Worm (Caenorhabditis elegans) whole organism, L4/young adult: ENCODE data around the gene C35D10.1.

ENCODE experiments used
- W03F9.2 ChIP-seq: fragments of 150-350 bp; optimal IDR thresholded peaks from 2 replicates; lab custom pipeline; 2014; ENCODE audit warnings: missing biosample characterization, missing genetic modification characterization
- dao-5 ChIP-seq: sonication (generic microtip); optimal IDR thresholded peaks from 2 replicates; lab custom pipeline; 2016; ENCODE audit warnings: missing genotype, missing genetic modification characterization, moderate library complexity, missing compliant biosample characterization
- him-1 ChIP-seq: sonication (generic microtip); optimal IDR thresholded peaks from 2 replicates; lab custom pipeline; 2016; ENCODE audit warnings: missing genotype, missing genetic modification reagents, missing genetic modification characterization, missing compliant biosample characterization

C35D10.1 gene

DNA sequence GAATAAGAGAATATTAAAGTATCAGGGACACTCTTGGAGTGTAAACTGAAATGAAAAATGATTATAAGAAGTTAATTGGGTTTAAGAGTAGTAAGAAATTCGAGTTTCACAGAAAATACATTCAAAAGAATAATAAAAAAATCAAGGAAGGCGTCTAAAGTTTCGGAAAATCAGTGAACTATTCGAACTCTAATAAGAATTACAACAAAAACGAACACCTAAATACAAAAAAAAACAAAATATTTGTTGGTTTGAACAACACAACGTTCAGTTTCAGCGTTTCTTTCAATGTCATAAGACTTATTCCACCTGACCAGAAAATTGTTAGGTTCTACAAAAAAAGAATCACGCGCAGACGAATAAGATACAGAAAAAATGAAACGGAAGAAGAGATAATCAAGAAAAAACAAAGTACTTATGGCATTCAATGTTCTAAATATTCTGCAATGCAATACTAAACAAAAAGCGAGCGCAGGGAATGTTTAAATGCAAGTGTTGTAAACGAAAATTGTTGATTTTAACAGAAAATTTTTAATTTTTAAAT lies 19.6 kb downstream of the C35D10.1 start, which contains the start of gene nhl-2:
Gene nhl-2, minus strand, starts transcription at position 51 of the 544 bp plus-strand sequence.
- no peak for TF ChIP-seq him-1
- no peak for TF ChIP-seq W03F9.2 (tag; lab: Kevin White, UChicago)
- no peak for TF ChIP-seq dao-5

DNA sequence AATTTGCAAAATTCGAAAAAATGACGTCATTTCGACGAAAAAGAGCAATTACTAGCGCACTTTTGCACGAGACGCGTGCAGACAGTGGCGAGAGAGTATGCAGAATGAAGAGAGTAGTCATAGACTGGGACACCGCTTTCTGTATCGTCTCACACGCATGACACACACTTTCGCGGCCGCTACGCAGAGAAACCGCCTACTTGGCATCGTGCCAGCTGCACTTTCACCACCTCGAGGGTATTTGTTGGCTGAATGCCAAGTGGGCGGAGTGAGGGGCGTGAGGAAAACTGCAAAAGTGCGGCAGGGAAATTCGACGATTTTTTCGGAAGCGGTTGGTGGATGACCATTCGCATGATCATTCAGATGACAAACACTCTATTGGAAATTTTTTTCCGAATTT lies 20.2 kb downstream of the C35D10.1 start:
- TF ChIP-seq dao-5 (no peak), W03F9.2 (tag; lab: Kevin White, UChicago) (peak; percentile 95), him-1 (peak; percentile 98)

DNA sequence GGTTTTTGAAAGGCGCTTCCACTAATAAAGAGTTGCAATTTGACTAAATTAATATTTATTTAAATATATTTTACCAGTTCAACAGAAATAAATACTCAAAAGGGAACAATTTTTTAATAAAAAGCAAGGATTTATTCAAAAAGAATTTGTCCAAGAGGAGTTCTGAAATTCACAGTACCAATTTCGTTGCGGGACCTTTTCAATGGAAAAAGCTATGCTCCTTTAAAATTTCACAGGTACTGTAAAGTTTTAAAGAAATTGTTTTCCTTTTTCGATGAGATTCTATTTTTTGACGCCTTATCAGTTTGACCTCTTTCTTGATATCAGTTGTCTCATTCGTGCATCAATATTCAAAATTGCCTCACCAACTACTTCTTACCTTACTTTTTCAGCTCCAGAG lies 20.7 kb downstream of the C35D10.1 start, which contains the start of gene tag-340:
Gene tag-340, plus strand, starts transcription at position 249 of the 400 bp plus-strand sequence.
- TF ChIP-seq dao-5, result no peak
- no peak for TF ChIP-seq W03F9.2 (tag; lab: Kevin White, UChicago)
- no peak for TF ChIP-seq him-1

DNA sequence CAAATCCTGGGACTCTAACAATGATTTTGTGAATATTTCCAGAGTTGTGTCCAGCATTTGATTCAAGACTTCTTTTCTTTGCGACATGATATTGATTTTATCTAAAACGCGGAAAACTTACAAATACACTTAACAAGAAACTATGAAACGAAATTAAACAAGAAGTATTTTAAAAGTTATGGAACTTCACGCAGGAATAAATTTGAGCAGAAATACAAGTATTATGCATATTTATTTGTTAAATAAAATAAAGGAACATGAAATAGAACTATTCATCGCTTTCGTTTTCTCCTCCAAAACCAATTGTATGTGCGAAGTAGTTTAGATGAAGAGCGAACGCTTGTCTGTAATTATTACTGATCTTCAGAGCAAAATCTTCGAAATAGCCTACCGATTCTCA lies 24.2 kb downstream of the C35D10.1 start, which contains the start of gene kbp-2:
Gene kbp-2, minus strand, starts transcription at position 101 of the 400 bp plus-strand sequence.
- no peak for TF ChIP-seq him-1
- TF ChIP-seq W03F9.2 (tag; lab: Kevin White, UChicago), result no peak
- TF ChIP-seq dao-5, result no peak

DNA sequence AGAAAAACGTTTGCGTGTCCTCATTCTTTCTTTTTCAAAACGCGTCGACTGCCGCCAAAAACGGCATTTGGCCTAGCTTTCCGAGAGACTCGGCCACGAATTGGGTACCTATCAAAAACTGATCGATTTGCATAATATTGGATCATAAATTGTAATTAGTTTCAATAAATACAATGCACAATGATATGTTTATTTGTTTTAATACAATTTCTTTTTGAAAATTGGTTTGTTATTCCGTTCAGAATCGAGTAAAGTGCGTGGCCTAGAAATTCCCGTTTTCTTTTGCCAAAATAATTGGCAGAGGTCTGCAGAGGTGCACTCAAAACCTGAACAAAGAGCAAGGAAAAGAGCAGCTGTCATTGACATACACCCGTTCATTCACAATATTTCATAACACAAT lies 25.9 kb downstream of the C35D10.1 start, which contains the start of gene F26F4.8:
Gene F26F4.8, minus strand, starts transcription at position 69 of the 400 bp plus-strand sequence.
- TF ChIP-seq W03F9.2 (tag; lab: Kevin White, UChicago) (no peak), him-1 (no peak), dao-5 (no peak)

- no peak for TF ChIP-seq him-1
- TF ChIP-seq W03F9.2 (tag; lab: Kevin White, UChicago), result no peak
- no peak for TF ChIP-seq dao-5
These were observed 26.8 kb downstream of the C35D10.1 start for ce11 chrIII:4906365-4906764.

DNA sequence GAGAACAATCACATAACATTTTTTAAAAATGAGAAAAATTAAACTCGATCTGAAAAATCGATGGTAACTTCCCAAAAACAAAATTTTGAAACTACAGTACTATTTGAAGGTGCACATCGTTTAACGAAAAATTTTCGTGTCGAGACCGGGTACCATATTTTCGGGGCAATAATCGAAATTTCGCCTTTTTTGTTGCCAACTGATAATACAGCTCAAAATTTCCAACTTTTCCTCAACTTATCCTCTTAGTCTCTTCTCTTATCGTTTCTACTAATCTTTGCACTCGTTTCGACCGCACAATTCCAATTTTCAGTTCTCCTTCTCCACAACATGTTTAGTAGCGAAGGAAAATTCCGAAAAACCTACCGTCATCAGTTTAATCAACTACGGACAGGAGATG lies 27.4 kb downstream of the C35D10.1 start, which contains the start of gene rom-1:
Gene rom-1, plus strand, starts transcription at position 301 of the 400 bp plus-strand sequence.
- TF ChIP-seq dao-5 (no peak), W03F9.2 (tag; lab: Kevin White, UChicago) (no peak), him-1 (no peak)

DNA sequence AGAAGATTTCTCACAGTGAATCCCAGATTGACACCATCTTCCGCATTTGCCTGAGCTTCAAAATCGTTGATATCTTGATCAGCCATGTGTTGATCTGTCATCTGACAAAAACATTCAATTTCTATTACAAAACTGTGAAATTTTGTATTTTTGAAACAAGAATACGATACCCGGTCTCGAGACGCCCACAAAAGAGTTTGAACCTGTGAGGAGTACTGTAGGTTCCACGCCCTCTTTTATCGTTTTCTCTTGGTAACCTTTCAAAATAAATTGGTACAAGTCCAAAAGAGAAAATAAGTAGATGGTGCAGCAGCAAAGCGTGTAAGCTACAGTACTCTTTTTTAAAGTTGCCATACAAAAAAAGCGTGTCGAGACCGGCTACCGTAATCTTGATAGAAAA lies 30.4 kb downstream of the C35D10.1 start, which contains the start of gene F26F4.12:
Gene F26F4.12, minus strand, starts transcription at position 101 of the 400 bp plus-strand sequence.
- TF ChIP-seq him-1 (no peak), dao-5 (no peak), W03F9.2 (tag; lab: Kevin White, UChicago) (no peak)

- TF ChIP-seq dao-5 (no peak), him-1 (no peak), W03F9.2 (tag; lab: Kevin White, UChicago) (no peak)
These were observed 31.4 kb downstream of the C35D10.1 start, which contains the start of gene F26F4.2 for ce11 chrIII:4910956-4911355. F26F4.2 (plus strand) TSS chrIII:4911256.

ce11 chrIII:4912317-4912716 lies 32.8 kb downstream of the C35D10.1 start, which contains the start of the genes F26F4.9 and cee-1:
F26F4.9 (minus strand) TSS chrIII:4912521.
cee-1 (plus strand) TSS chrIII:4912699.
- peak; percentile 52 for TF ChIP-seq W03F9.2 (tag; lab: Kevin White, UChicago)
- no peak for TF ChIP-seq him-1

ce11 chrIII:4913736-4914135 lies 34.2 kb downstream of the C35D10.1 start:
- TF ChIP-seq dao-5 (no peak), him-1 (no peak), W03F9.2 (tag; lab: Kevin White, UChicago) (no peak)

DNA sequence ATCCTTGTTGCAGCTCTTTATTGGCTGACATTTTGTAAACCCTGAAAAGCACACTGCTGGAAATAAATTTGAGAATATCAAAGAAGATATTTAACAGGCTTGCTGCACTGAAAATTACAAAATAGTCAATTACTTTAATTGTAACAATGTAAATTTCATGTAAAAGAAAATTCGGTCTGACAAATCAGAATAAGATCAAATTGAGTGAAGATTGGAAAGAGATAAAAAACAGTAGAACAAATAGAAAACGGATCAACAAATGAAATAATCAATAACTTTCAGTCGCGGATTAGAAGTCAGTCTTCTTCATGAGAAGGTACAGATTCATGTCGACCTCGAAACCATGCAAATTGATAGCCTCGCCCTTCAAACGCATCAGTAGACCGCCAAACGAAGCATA lies 37.5 kb downstream of the C35D10.1 start, which contains the start of gene rars-1:
Gene rars-1, minus strand, starts transcription at position 101 of the 400 bp plus-strand sequence.
- TF ChIP-seq him-1 (no peak), dao-5 (no peak)

DNA sequence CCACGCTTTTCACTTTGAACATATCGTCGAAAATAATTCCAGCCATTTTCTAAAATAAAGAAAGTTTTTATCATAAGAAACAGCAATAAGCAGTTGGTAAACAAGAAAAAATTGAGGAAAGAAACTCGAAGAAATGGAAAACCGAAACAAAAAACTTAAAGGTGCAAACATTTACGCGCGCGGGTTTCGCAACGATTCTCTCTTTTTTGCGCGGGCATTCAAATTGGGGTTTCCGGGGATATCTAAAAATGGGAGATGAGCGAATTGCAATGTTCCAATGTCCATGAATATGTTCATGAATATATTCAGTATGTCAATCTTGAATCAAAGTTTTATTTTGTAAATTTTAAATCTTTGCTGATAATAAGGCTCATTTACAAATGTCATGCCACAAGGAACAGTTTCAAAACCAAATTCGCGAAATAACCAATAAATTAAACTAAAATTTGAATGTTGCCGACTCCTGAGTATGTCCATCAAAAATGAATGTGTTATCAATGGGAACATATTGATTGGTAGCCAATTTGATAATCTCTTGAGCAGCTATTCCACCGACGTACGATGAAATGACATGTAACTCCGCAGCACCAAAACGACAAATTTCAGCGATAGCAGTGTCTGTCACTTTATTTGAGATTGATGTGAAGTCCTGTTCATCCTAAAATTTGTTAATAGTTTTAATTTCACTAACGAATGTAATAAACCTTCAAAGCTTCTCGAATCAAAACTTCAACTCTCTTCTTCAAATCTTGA lies 38.6 kb downstream of the C35D10.1 start, which contains the start of gene rpb-8:
Gene rpb-8, minus strand, starts transcription at position 49 of the 753 bp plus-strand sequence.
- TF ChIP-seq dao-5 (no peak), W03F9.2 (tag; lab: Kevin White, UChicago) (peak; percentile 60), him-1 (no peak)

DNA sequence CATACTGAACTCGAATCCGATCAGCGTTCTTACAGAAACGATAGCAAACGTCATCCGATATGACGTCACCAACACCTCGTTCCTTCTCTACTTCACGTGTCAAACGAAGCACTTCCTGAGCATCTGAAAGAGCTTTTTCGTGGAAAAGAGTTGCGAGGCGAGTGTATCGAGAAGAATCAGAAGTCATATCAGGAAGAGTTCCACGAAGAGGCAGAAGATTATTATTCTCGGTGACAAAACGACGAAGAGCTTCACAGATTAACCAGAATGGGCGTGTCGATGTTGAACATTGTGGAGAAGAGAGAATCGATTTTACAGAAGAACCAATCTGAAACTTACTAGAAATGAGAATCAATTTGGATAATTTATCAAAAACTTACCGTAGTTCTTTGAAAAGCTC lies 39.4 kb downstream of the C35D10.1 start:
- no peak for TF ChIP-seq him-1
- TF ChIP-seq W03F9.2 (tag; lab: Kevin White, UChicago), result no peak
- TF ChIP-seq dao-5, result no peak

ce11 chrIII:4920221-4920620 lies 40.7 kb downstream of the C35D10.1 start, which contains the start of gene ula-1:
ula-1 (minus strand) TSS chrIII:4920321.
- no peak for TF ChIP-seq W03F9.2 (tag; lab: Kevin White, UChicago)
